Worm (Caenorhabditis elegans) whole organism, early embryonic: ENCODE data around the gene C35B1.7.

Experiments
- B0310.2 ChIP-seq: sonication (generic microtip); optimal IDR thresholded peaks from 2 replicates; lab custom pipeline; 2016; ENCODE audit warnings: mild to moderate bottlenecking, missing genetic modification characterization, missing compliant biosample characterization
- ama-1 ChIP-seq: fragments of 150-350 bp; optimal IDR thresholded peaks from 2 replicates; lab custom pipeline; 2014
- ceh-36 ChIP-seq: sonication (generic microtip); optimal IDR thresholded peaks from 2 replicates; lab custom pipeline; 2016; ENCODE audit warnings: missing genetic modification characterization, inconsistent platforms, missing compliant biosample characterization
- flt-1 ChIP-seq: fragments of 200-800 bp; sonication (Bioruptor generic); IDR thresholded peaks from 2 replicates; pipeline ENCODE4 v1.3.6; 2022; ENCODE audit warnings: missing genetic modification characterization, missing compliant biosample characterization
- hmbx-1 ChIP-seq: sonication (generic microtip); optimal IDR thresholded peaks from 2 replicates; lab custom pipeline; 2016; ENCODE audit warnings: mild to moderate bottlenecking, missing genetic modification characterization, missing compliant biosample characterization
- hnd-1 ChIP-seq: sonication (generic microtip); optimal IDR thresholded peaks from 2 replicates; lab custom pipeline; 2016; ENCODE audit warnings: missing genetic modification characterization, missing compliant biosample characterization
- pes-1 ChIP-seq: fragments of 200-800 bp; sonication (Bioruptor generic); IDR thresholded peaks from 2 replicates; pipeline ENCODE4 v1.3.6; 2022; ENCODE audit warnings: missing genetic modification reagents, missing genetic modification characterization, missing compliant biosample characterization
- scrt-1 ChIP-seq: fragments of 200-800 bp; sonication (Bioruptor generic); IDR thresholded peaks from 2 replicates; pipeline ENCODE4 v1.3.6; 2022; ENCODE audit warnings: missing genetic modification characterization, missing compliant biosample characterization
- tbx-37 ChIP-seq: fragments of 200-800 bp; sonication (Bioruptor generic); conservative IDR thresholded peaks from 2 replicates; pipeline ENCODE4 v1.3.6; 2022; ENCODE audit warnings: missing genetic modification reagents, missing genetic modification characterization, missing compliant biosample characterization

ce11 chrIV:4078901-4079300 is 30.0 kb upstream of the C35B1.7 start, which contains the start of gene C35B1.8:
- TF ChIP-seq ama-1 (lab: Kevin White, UChicago) (no peak), scrt-1 (GFP tag; lab: Robert Waterston, UW) (no peak), pes-1 (GFP tag; lab: Robert Waterston, UW) (no peak), hnd-1 (tag; lab: Kevin White, UChicago) (no peak), flt-1 (GFP tag; lab: Robert Waterston, UW) (no peak), tbx-37 (GFP tag; lab: Robert Waterston, UW) (no peak), B0310.2 (no peak), ceh-36 (tag; lab: Kevin White, UChicago) (no peak), hmbx-1 (tag; lab: Kevin White, UChicago) (no peak)
